Fruit fly (Drosophila melanogaster): ENCODE measurements around the gene CG3792.

dm6 chr2L:4997401-4998259 lies 20.5 kb downstream of the CG3792 start:
- TF ChIP-seq ttk (optimal IDR thresholded peaks at IDR 0.05) (no peak), h (optimal IDR thresholded peaks at IDR 0.05) (no peak)
